Worm (Caenorhabditis elegans): Measurements from ENCODE around the gene fem-2.

ce11 chrIII:657241-657640 is 22.8 kb upstream of the fem-2 start:
- TF ChIP-seq ZK546.5 (tag; optimal IDR thresholded peaks at IDR 0.05): no peak
- TF ChIP-seq spr-3 (GFP tag; optimal IDR thresholded peaks at IDR 0.05): no peak
- no peak for TF ChIP-seq lsy-2 (tag; optimal IDR thresholded peaks at IDR 0.05)
- TF ChIP-seq nhr-76 (tag; optimal IDR thresholded peaks at IDR 0.05): no peak
- no peak for TF ChIP-seq fkh-10 (GFP tag; optimal IDR thresholded peaks at IDR 0.05)
- TF ChIP-seq F44E2.7 (GFP tag; IDR thresholded peaks at IDR 0.05): no peak
- no peak for TF ChIP-seq zag-1 (tag; optimal IDR thresholded peaks at IDR 0.05)
- no peak for TF ChIP-seq snpc-4 (tag; optimal IDR thresholded peaks at IDR 0.05)
- no peak for TF ChIP-seq fos-1 (tag; optimal IDR thresholded peaks at IDR 0.05)

All from whole organism, L4 larva.